Fruit fly (Drosophila melanogaster): ENCODE results near the gene comt.
A peak's percentile ranks its signal among the peaks of the same experiment; 100 is the strongest.

Gene comt

DNA sequence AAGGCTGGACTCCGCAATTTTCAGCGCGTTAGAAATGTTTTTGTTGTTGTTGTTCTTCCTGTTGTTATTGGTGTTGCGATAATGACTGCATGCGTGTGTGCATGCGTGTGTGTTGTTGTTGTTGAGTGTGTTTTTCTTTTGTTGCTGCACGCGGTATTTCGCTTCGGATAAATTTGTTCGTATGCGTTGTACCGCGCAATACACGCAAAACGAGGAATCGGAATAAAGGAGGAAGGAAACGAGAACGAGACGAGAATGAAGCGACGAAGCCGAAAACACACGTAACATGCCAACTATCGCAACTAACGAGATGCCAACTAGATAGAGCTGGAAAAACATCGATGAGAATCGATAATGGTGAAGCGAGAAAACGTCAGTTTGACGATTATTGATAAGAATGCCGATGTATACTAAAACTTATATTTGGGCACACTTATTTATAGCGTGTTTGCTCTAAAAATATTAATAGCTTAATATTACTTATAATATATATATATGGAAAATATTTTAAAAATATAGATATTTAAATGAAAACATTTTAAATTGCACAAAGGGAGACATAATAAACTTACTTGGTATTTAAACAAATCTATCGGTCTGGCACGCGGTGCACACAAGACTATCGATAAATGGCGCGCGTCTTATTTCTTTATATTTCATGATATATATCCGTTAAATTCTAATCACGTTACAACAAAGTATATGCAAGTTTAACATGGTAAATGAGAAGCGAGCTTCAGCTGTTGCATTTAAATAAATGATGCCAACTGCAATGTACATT, 47.3 kb upstream of the comt start, which contains the start of gene sno (continued):
- TF ChIP-seq CG1602 (GFP tag; optimal IDR thresholded peaks at IDR 0.05) = no peak
- TF ChIP-seq crc (GFP tag; optimal IDR thresholded peaks at IDR 0.05) = no peak
- TF ChIP-seq CG10431 (GFP tag; optimal IDR thresholded peaks at IDR 0.05) = no peak
- TF ChIP-seq fu2 (GFP tag; optimal IDR thresholded peaks at IDR 0.05) = no peak
- 0 out of 2 replicates have a peak, but pooled peaks have one; percentile 5 for TF ChIP-seq Rfx (GFP tag; IDR thresholded peaks at IDR 0.05)
- TF ChIP-seq rib (GFP tag; IDR thresholded peaks at IDR 0.05) = no peak
- TF ChIP-seq knrl (GFP tag; IDR thresholded peaks at IDR 0.05; ENCODE audit: partially characterized antibody) = peak; percentile 90
- peak; percentile 30 for TF ChIP-seq CG8924 (tag; optimal IDR thresholded peaks at IDR 0.05)
- TF ChIP-seq Dek (tag; optimal IDR thresholded peaks at IDR 0.05) = no peak
- no peak for TF ChIP-seq al (GFP tag; IDR thresholded peaks at IDR 0.05)
- TF ChIP-seq zf30C (GFP tag; optimal IDR thresholded peaks at IDR 0.05) = no peak
- no peak for TF ChIP-seq mam (GFP tag; optimal IDR thresholded peaks at IDR 0.05)
- TF ChIP-seq ab (GFP tag; optimal IDR thresholded peaks at IDR 0.05) = no peak
- TF ChIP-seq lola (GFP tag; optimal IDR thresholded peaks at IDR 0.05) = no peak
- TF ChIP-seq luna (GFP tag; optimal IDR thresholded peaks at IDR 0.05) = no peak
- TF ChIP-seq schlank (tag; optimal IDR thresholded peaks at IDR 0.05) = no peak
- no peak for TF ChIP-seq CG33213 (GFP tag; optimal IDR thresholded peaks at IDR 0.05)
- TF ChIP-seq Chrac-16 (GFP tag; optimal IDR thresholded peaks at IDR 0.05) = no peak
- peak in 1 of 2 experiments; percentile 92 for TF ChIP-seq Pdp1 (GFP tag; optimal IDR thresholded peaks at IDR 0.05)
- TF ChIP-seq Bgb (GFP tag; IDR thresholded peaks at IDR 0.05; ENCODE audit: partially characterized antibody) = peak; percentile 90
- no peak for TF ChIP-seq CG12942 (GFP tag; optimal IDR thresholded peaks at IDR 0.05)
- no peak for TF ChIP-seq danr (GFP tag; IDR thresholded peaks at IDR 0.05)
- no peak for TF ChIP-seq CG14050 (GFP tag; IDR thresholded peaks at IDR 0.05)
- no peak for TF ChIP-seq CG6654 (GFP tag; optimal IDR thresholded peaks at IDR 0.05)
- no peak for TF ChIP-seq dmrt11E (tag; optimal IDR thresholded peaks at IDR 0.05)
- no peak for TF ChIP-seq seq (GFP tag; IDR thresholded peaks at IDR 0.05)
- TF ChIP-seq CG2889 (GFP tag; IDR thresholded peaks at IDR 0.05) = no peak
- peak; percentile 79 for TF ChIP-seq CG13287 (GFP tag; IDR thresholded peaks at IDR 0.05; ENCODE audit: partially characterized antibody)
- no peak for TF ChIP-seq CG7839 (tag; optimal IDR thresholded peaks at IDR 0.05)
- peak in 1 of 2 experiments; percentile 50 for TF ChIP-seq insv (GFP tag; optimal IDR thresholded peaks at IDR 0.05)
- peak; percentile 1 for TF ChIP-seq her (GFP tag; optimal IDR thresholded peaks at IDR 0.05)
- TF ChIP-seq CG2202 (tag; optimal IDR thresholded peaks at IDR 0.05) = no peak
- no peak for TF ChIP-seq pho (GFP tag; optimal IDR thresholded peaks at IDR 0.05)
- no peak for TF ChIP-seq Ptx1 (GFP tag; IDR thresholded peaks at IDR 0.05)
- no peak for TF ChIP-seq vvl (GFP tag; IDR thresholded peaks at IDR 0.05)
- TF ChIP-seq sob (GFP tag; IDR thresholded peaks at IDR 0.05) = no peak
- no peak for TF ChIP-seq jigr1 (GFP tag; IDR thresholded peaks at IDR 0.05)
- TF ChIP-seq Dfd (GFP tag; optimal IDR thresholded peaks at IDR 0.05) = no peak
- no peak for TF ChIP-seq CG10654 (GFP tag; optimal IDR thresholded peaks at IDR 0.05)
- TF ChIP-seq HmgZ (tag; optimal IDR thresholded peaks at IDR 0.05) = no peak
- no peak for TF ChIP-seq Adf1 (GFP tag; IDR thresholded peaks at IDR 0.05)
- TF ChIP-seq grn (GFP tag; optimal IDR thresholded peaks at IDR 0.05) = no peak
- TF ChIP-seq CG7786 (GFP tag; optimal IDR thresholded peaks at IDR 0.05) = no peak
- no peak for TF ChIP-seq Hmr (GFP tag; optimal IDR thresholded peaks at IDR 0.05)
- no peak for TF ChIP-seq CG15514 (GFP tag; optimal IDR thresholded peaks at IDR 0.05)
- TF ChIP-seq CG2199 (GFP tag; IDR thresholded peaks at IDR 0.05) = no peak
- TF ChIP-seq CG16815 (GFP tag; optimal IDR thresholded peaks at IDR 0.05) = no peak
- TF ChIP-seq Drgx (GFP tag; IDR thresholded peaks at IDR 0.05) = no peak
- no peak for TF ChIP-seq CG10147 (GFP tag; optimal IDR thresholded peaks at IDR 0.05)
- TF ChIP-seq CG18764 (GFP tag; optimal IDR thresholded peaks at IDR 0.05) = no peak
